Worm (Caenorhabditis elegans): ENCODE measurements around the gene F35H8.12.

ce11 chrII:9507181-9507580 lies 44.5 kb upstream of the F35H8.12 start, which contains the start of gene gcy-3:
- TF ChIP-seq him-1 (tag; optimal IDR thresholded peaks at IDR 0.05) (no peak), dao-5 (tag; optimal IDR thresholded peaks at IDR 0.05) (no peak)

All from whole organism, L4/young adult.